Fruit fly (Drosophila melanogaster) whole organism, embryonic: ENCODE data around the gene mRpS11.

ENCODE experiments used
- B-H1 ChIP-seq: fragments of 200-800 bp; sonication (Bioruptor generic); IDR thresholded peaks from 3 replicates; pipeline ENCODE4 v1.3.6; 2022; ENCODE audit warnings: missing biosample characterization, missing genetic modification characterization
- Blimp-1 ChIP-seq: fragments of 200-800 bp; sonication (Bioruptor generic); optimal IDR thresholded peaks from 3 replicates; lab custom pipeline; 2018; ENCODE audit warnings: missing biosample characterization, missing genetic modification characterization, mild to moderate bottlenecking, moderate library complexity, missing genetic modification reagents
- CG1024 ChIP-seq: fragments of 200-800 bp; sonication (Bioruptor generic); IDR thresholded peaks from 2 replicates; pipeline ENCODE4 v1.3.6; 2022; ENCODE audit warnings: missing biosample characterization, missing genetic modification characterization
- CG10959 ChIP-seq: fragments of 200-800 bp; sonication (Bioruptor generic); IDR thresholded peaks from 2 replicates; pipeline ENCODE4 v1.3.6; 2022; ENCODE audit warnings: missing biosample characterization, missing genetic modification characterization
- CG11504 ChIP-seq: fragments of 200-800 bp; sonication (Bioruptor generic); optimal IDR thresholded peaks from 3 replicates; lab custom pipeline; 2019; ENCODE audit warnings: missing biosample characterization, mild to moderate bottlenecking, missing genetic modification characterization, moderate library complexity
- CG11695 ChIP-seq: fragments of 200-800 bp; sonication (Bioruptor generic); IDR thresholded peaks from 3 replicates; pipeline ENCODE4 v1.3.6; 2022; ENCODE audit warnings: missing biosample characterization, missing genetic modification characterization
- CG12659 ChIP-seq: fragments of 200-800 bp; sonication (Bioruptor generic); optimal IDR thresholded peaks from 3 replicates; lab custom pipeline; 2017; ENCODE audit warnings: mild to moderate bottlenecking, missing biosample characterization, missing genetic modification reagents, missing genetic modification characterization
- CG12942 ChIP-seq: fragments of 200-800 bp; sonication (Bioruptor generic); optimal IDR thresholded peaks from 3 replicates; lab custom pipeline; 2016; ENCODE audit warnings: missing biosample characterization, missing genetic modification characterization
- CG14667 ChIP-seq: fragments of 200-800 bp; sonication (Bioruptor generic); IDR thresholded peaks from 2 replicates; pipeline ENCODE4 v1.3.6; 2022; ENCODE audit warnings: missing biosample characterization, missing genetic modification characterization
- CG14965 ChIP-seq: fragments of 200-800 bp; sonication (Bioruptor generic); optimal IDR thresholded peaks from 2 replicates; lab custom pipeline; 2016; ENCODE audit warnings: missing biosample characterization, missing genetic modification characterization, borderline replicate concordance
- CG1602 ChIP-seq: fragments of 200-800 bp; sonication (Bioruptor generic); optimal IDR thresholded peaks from 3 replicates; lab custom pipeline; 2016; ENCODE audit warnings: missing biosample characterization, missing genetic modification characterization
- CG17829 ChIP-seq: fragments of 200-800 bp; optimal IDR thresholded peaks from 2 replicates; lab custom pipeline; 2019; ENCODE audit warnings: missing biosample characterization, mild to moderate bottlenecking, missing genetic modification characterization, moderate library complexity
- CG18476 ChIP-seq: fragments of 200-800 bp; sonication (Bioruptor generic); optimal IDR thresholded peaks from 2 replicates; lab custom pipeline; 2016; ENCODE audit warnings: missing biosample characterization, mild to moderate bottlenecking, missing genetic modification characterization
- CG18619 ChIP-seq: fragments of 200-800 bp; sonication (Bioruptor generic); optimal IDR thresholded peaks from 3 replicates; lab custom pipeline; 2017; ENCODE audit warnings: missing biosample characterization, mild to moderate bottlenecking, missing genetic modification characterization
- CG2712 ChIP-seq: fragments of 200-800 bp; optimal IDR thresholded peaks from 3 replicates; lab custom pipeline; 2019; ENCODE audit warnings: missing biosample characterization, mild to moderate bottlenecking, missing genetic modification characterization, moderate library complexity
- CG30020 ChIP-seq: fragments of 200-800 bp; optimal IDR thresholded peaks from 2 replicates; lab custom pipeline; 2019; ENCODE audit warnings: missing biosample characterization, mild to moderate bottlenecking, missing genetic modification characterization, moderate library complexity
- CG30431 ChIP-seq: fragments of 200-800 bp; sonication (Bioruptor generic); optimal IDR thresholded peaks from 2 replicates; lab custom pipeline; 2017; ENCODE audit warnings: missing biosample characterization, missing genetic modification characterization
- CG6272 ChIP-seq: fragments of 200-800 bp; sonication (Bioruptor generic); IDR thresholded peaks from 2 replicates; pipeline ENCODE4 v1.3.6; 2022; ENCODE audit warnings: missing biosample characterization, missing genetic modification characterization
- CG6654 ChIP-seq: fragments of 200-800 bp; sonication (Bioruptor generic); optimal IDR thresholded peaks from 2 replicates; lab custom pipeline; 2017; ENCODE audit warnings: missing biosample characterization, mild to moderate bottlenecking, missing genetic modification characterization
- CG6854 ChIP-seq: fragments of 200-800 bp; sonication (Bioruptor generic); optimal IDR thresholded peaks from 3 replicates; lab custom pipeline; 2017; ENCODE audit warnings: missing biosample characterization, mild to moderate bottlenecking, missing genetic modification characterization
- CG7786 ChIP-seq: fragments of 200-800 bp; sonication (Bioruptor generic); optimal IDR thresholded peaks from 2 replicates; lab custom pipeline; 2016; ENCODE audit warnings: missing biosample characterization, missing genetic modification characterization
- CG8089 ChIP-seq: fragments of 200-800 bp; sonication (Bioruptor generic); optimal IDR thresholded peaks from 3 replicates; lab custom pipeline; 2016; ENCODE audit warnings: missing biosample characterization, missing genetic modification characterization
- CG8359 ChIP-seq: fragments of 200-800 bp; sonication (Bioruptor generic); optimal IDR thresholded peaks from 2 replicates; lab custom pipeline; 2017; ENCODE audit warnings: missing biosample characterization, mild to moderate bottlenecking, missing genetic modification characterization, borderline replicate concordance
- Dfd ChIP-seq, 2 experiments: fragments of >200 bp; optimal IDR thresholded peaks; 2 replicates each; lab custom pipeline; 2017; ENCODE audit warnings: missing biosample characterization in 2 of 2, missing genetic modification characterization in 2 of 2
- Drgx ChIP-seq: fragments of 200-800 bp; sonication (Bioruptor generic); IDR thresholded peaks from 2 replicates; pipeline ENCODE4 v1.3.6; 2022; ENCODE audit warnings: missing biosample characterization, missing genetic modification characterization
- Gsc ChIP-seq: fragments of 200-800 bp; sonication (Bioruptor generic); IDR thresholded peaks from 2 replicates; pipeline ENCODE4 v1.3.6; 2022; ENCODE audit warnings: missing biosample characterization, missing genetic modification characterization
- MBD-R2 ChIP-seq: fragments of 200-800 bp; sonication (Bioruptor generic); IDR thresholded peaks from 2 replicates; pipeline ENCODE4 v1.3.6; 2022; ENCODE audit warnings: missing biosample characterization, missing genetic modification characterization
- Myb ChIP-seq: fragments of 200-800 bp; sonication (Bioruptor generic); optimal IDR thresholded peaks from 2 replicates; lab custom pipeline; 2016; ENCODE audit warnings: missing biosample characterization, missing genetic modification characterization
- Oli ChIP-seq: fragments of 200-800 bp; sonication (Bioruptor generic); optimal IDR thresholded peaks from 2 replicates; lab custom pipeline; 2018; ENCODE audit warnings: missing biosample characterization, mild to moderate bottlenecking, missing genetic modification characterization, moderate library complexity
- Rx ChIP-seq: fragments of 200-800 bp; sonication (Bioruptor generic); IDR thresholded peaks from 2 replicates; pipeline ENCODE4 v1.3.6; 2022; ENCODE audit warnings: missing biosample characterization, missing genetic modification characterization
- Sin3A ChIP-seq: fragments of >200 bp; optimal IDR thresholded peaks from 2 replicates; lab custom pipeline; 2018
- Tbp ChIP-seq: fragments of >200 bp; optimal IDR thresholded peaks from 2 replicates; lab custom pipeline; 2018; ENCODE audit warnings: missing biosample characterization, missing genetic modification characterization
- Xrp1 ChIP-seq: fragments of 200-800 bp; sonication (Bioruptor generic); IDR thresholded peaks from 2 replicates; pipeline ENCODE4 v1.3.6; 2022; ENCODE audit warnings: missing biosample characterization, missing genetic modification characterization
- bsh ChIP-seq, 2 experiments: fragments of 200-800 bp; sonication (Bioruptor generic); optimal IDR thresholded peaks; 2 replicates each; lab custom pipeline; 2017 to 2018; ENCODE audit warnings: mild to moderate bottlenecking in 2 of 2, missing biosample characterization in 2 of 2, missing genetic modification characterization in 2 of 2, moderate library complexity in 1 of 2
- caup ChIP-seq: fragments of 200-800 bp; sonication (Bioruptor generic); optimal IDR thresholded peaks from 3 replicates; lab custom pipeline; 2017; ENCODE audit warnings: missing biosample characterization, mild to moderate bottlenecking, missing genetic modification characterization, moderate library complexity; ENCODE audit not compliant: severe bottlenecking
- cg ChIP-seq: fragments of 200-800 bp; sonication (Bioruptor generic); optimal IDR thresholded peaks from 3 replicates; lab custom pipeline; 2019; ENCODE audit warnings: missing biosample characterization, mild to moderate bottlenecking, missing genetic modification characterization, moderate library complexity
- crp ChIP-seq, 2 experiments: fragments of 200-800 bp; sonication (Bioruptor generic); optimal IDR thresholded peaks; 2 replicates in 1 of 2; 3 replicates in 1 of 2; lab custom pipeline; 2017; ENCODE audit warnings: missing biosample characterization in 2 of 2, missing genetic modification characterization in 2 of 2, mild to moderate bottlenecking in 1 of 2, moderate library complexity in 1 of 2
- dati ChIP-seq: fragments of 200-800 bp; sonication (Bioruptor generic); IDR thresholded peaks from 2 replicates; pipeline ENCODE4 v1.3.6; 2022; ENCODE audit warnings: missing biosample characterization, missing genetic modification characterization
- dmrt11E ChIP-seq: fragments of 200-800 bp; sonication (Bioruptor generic); optimal IDR thresholded peaks from 3 replicates; lab custom pipeline; 2018; ENCODE audit warnings: missing biosample characterization, mild to moderate bottlenecking, missing genetic modification characterization, moderate library complexity
- eve ChIP-seq, 2 experiments: fragments of >200 bp; optimal IDR thresholded peaks; 2 replicates each; lab custom pipeline; 2017; ENCODE audit warnings: missing biosample characterization in 2 of 2, missing genetic modification characterization in 2 of 2
- gcm2 ChIP-seq: fragments of 200-800 bp; sonication (Bioruptor generic); optimal IDR thresholded peaks from 2 replicates; lab custom pipeline; 2016; ENCODE audit warnings: missing biosample characterization, missing genetic modification characterization
- gfzf ChIP-seq: fragments of 200-800 bp; sonication (Bioruptor generic); optimal IDR thresholded peaks from 2 replicates; lab custom pipeline; 2016; ENCODE audit warnings: missing biosample characterization, mild to moderate bottlenecking, missing genetic modification characterization, moderate library complexity
- luna ChIP-seq: fragments of 200-800 bp; sonication (Bioruptor generic); optimal IDR thresholded peaks from 2 replicates; lab custom pipeline; 2016; ENCODE audit warnings: missing biosample characterization, missing genetic modification characterization
- odd ChIP-seq: fragments of 200-800 bp; sonication (Bioruptor generic); optimal IDR thresholded peaks from 2 replicates; lab custom pipeline; 2017; ENCODE audit warnings: missing biosample characterization, mild to moderate bottlenecking, missing genetic modification characterization
- pan ChIP-seq, 4 experiments: fragments of >200 bp in 3 of 4; fragments of 200-800 bp in 1 of 4; sonication (Bioruptor generic) in 1 of 4; optimal IDR thresholded peaks in 3 of 4; IDR thresholded peaks in 1 of 4; 2 replicates each; pipeline versions ENCODE4 v1.3.6 to Lab custom; 2017 to 2022; ENCODE audit warnings: missing biosample characterization in 2 of 4, missing genetic modification characterization in 2 of 4, mixed read lengths in 1 of 4
- pb ChIP-seq: fragments of 200-800 bp; sonication (Bioruptor generic); optimal IDR thresholded peaks from 3 replicates; lab custom pipeline; 2016; ENCODE audit warnings: missing biosample characterization, missing genetic modification characterization
- rib ChIP-seq: fragments of 200-800 bp; sonication (Bioruptor generic); IDR thresholded peaks from 2 replicates; pipeline ENCODE4 v1.3.6; 2022; ENCODE audit warnings: missing biosample characterization, missing genetic modification characterization
- sd ChIP-seq: fragments of 200-800 bp; sonication (Bioruptor generic); optimal IDR thresholded peaks from 3 replicates; lab custom pipeline; 2018; ENCODE audit warnings: missing biosample characterization, mild to moderate bottlenecking, missing genetic modification characterization, moderate library complexity
- tin ChIP-seq: fragments of 200-800 bp; sonication (Bioruptor generic); optimal IDR thresholded peaks from 3 replicates; lab custom pipeline; 2016; ENCODE audit warnings: missing biosample characterization, missing genetic modification characterization
- tna ChIP-seq: fragments of 200-800 bp; sonication (Bioruptor generic); IDR thresholded peaks from 2 replicates; pipeline ENCODE4 v1.3.6; 2022; ENCODE audit warnings: missing biosample characterization, missing genetic modification characterization; ENCODE audit not compliant: partially characterized antibody
- vnd ChIP-seq: fragments of 200-800 bp; sonication (Bioruptor generic); IDR thresholded peaks from 3 replicates; pipeline ENCODE4 v1.3.6; 2022; ENCODE audit warnings: missing biosample characterization, missing genetic modification characterization; ENCODE audit not compliant: partially characterized antibody

Gene mRpS11

DNA sequence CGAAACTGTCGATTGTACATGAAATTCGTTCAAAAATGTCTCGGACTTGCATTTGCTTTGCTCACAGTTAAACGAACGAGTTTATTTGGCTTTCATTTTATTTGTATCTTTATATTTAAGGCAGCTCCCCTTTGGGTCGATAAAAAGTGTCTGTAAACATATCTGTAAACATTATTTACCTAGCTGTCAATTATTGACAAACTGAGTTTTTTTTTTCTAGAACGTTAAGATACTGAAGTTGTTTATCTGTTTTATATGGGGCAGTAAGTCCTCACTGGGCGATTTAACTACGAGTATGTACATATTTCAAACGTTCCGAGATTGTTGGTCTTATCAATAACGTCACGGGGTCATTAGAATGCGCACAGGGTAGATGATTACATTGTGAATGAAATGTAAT lies 43.1 kb downstream of the mRpS11 start (continued):
- peak; percentile 18 for TF ChIP-seq CG18619 (GFP tag; lab: Kevin White, UChicago)
- no peak for TF ChIP-seq B-H1 (GFP tag; lab: Robert Waterston, UW)
- no peak for TF ChIP-seq Gsc (GFP tag; lab: Robert Waterston, UW)
- TF ChIP-seq Xrp1 (GFP tag; lab: Robert Waterston, UW): no peak
- TF ChIP-seq Sin3A: no peak
- no peak for TF ChIP-seq CG6654
- no peak for TF ChIP-seq Drgx
- no peak for TF ChIP-seq MBD-R2 (GFP tag; lab: Robert Waterston, UW)
- no peak for TF ChIP-seq CG10959 (GFP tag; lab: Robert Waterston, UW)
- no peak for TF ChIP-seq CG30431 (GFP tag; lab: Kevin White, UChicago)
- TF ChIP-seq Myb (GFP tag; lab: Kevin White, UChicago): no peak
- no peak for TF ChIP-seq Oli (tag; lab: Kevin White, UChicago)
- no peak for TF ChIP-seq Rx (GFP tag; lab: Robert Waterston, UW)
- no peak for TF ChIP-seq CG1024
- no peak for TF ChIP-seq Dfd (GFP tag; optimal IDR thresholded peaks at IDR 0.05; lab: Kevin White, UChicago)
- TF ChIP-seq CG2712 (tag; lab: Kevin White, UChicago): peak; percentile 40
- TF ChIP-seq CG12659: no peak
- peak; percentile 57 for TF ChIP-seq odd (GFP tag; lab: Kevin White, UChicago)
- TF ChIP-seq gfzf: no peak
- TF ChIP-seq CG8089: no peak
- TF ChIP-seq vnd: no peak
- no peak for TF ChIP-seq cg (GFP tag; lab: Kevin White, UChicago)
- TF ChIP-seq CG6854 (GFP tag; lab: Kevin White, UChicago): peak; percentile 31
- no peak for TF ChIP-seq CG1602
- TF ChIP-seq CG6272: no peak
- TF ChIP-seq gcm2 (GFP tag; lab: Kevin White, UChicago): no peak
- TF ChIP-seq CG12942 (GFP tag; lab: Kevin White, UChicago): no peak
- TF ChIP-seq Tbp (GFP tag; lab: Kevin White, UChicago): no peak
- TF ChIP-seq CG11504 (tag; lab: Kevin White, UChicago): no peak
- TF ChIP-seq Blimp-1 (GFP tag; lab: Kevin White, UChicago): peak; percentile 15
- TF ChIP-seq dati: no peak
- peak; percentile 32 for TF ChIP-seq sd (tag; lab: Kevin White, UChicago)
- TF ChIP-seq CG11695 (GFP tag; lab: Robert Waterston, UW): peak; percentile 15; the same call in 1 of the 3 replicates
- TF ChIP-seq tin (GFP tag; lab: Kevin White, UChicago): no peak
- TF ChIP-seq CG18476: no peak
- no peak for TF ChIP-seq tna (GFP tag; lab: Robert Waterston, UW)
- TF ChIP-seq caup: peak; percentile 51
- TF ChIP-seq pan (optimal IDR thresholded peaks at IDR 0.05; lab: Kevin White, UChicago): no peak
- no peak for TF ChIP-seq pan (GFP tag; optimal IDR thresholded peaks at IDR 0.05 in 1 of 2, IDR thresholded peaks at IDR 0.05 in 1 of 2)
- TF ChIP-seq CG17829: no peak
- TF ChIP-seq crp (GFP tag; optimal IDR thresholded peaks at IDR 0.05; lab: Kevin White, UChicago): no peak
- TF ChIP-seq pb (GFP tag; lab: Kevin White, UChicago): no peak
- no peak for TF ChIP-seq CG30020 (tag; lab: Kevin White, UChicago)
- TF ChIP-seq CG7786 (GFP tag; lab: Kevin White, UChicago): no peak
- no peak for TF ChIP-seq dmrt11E (tag; lab: Kevin White, UChicago)
- no peak for TF ChIP-seq rib (GFP tag; lab: Robert Waterston, UW)
- TF ChIP-seq eve (GFP tag; optimal IDR thresholded peaks at IDR 0.05; lab: Kevin White, UChicago): no peak
- TF ChIP-seq CG8359 (GFP tag; lab: Kevin White, UChicago): no peak
- TF ChIP-seq CG14965: no peak
- TF ChIP-seq luna (GFP tag; lab: Kevin White, UChicago): no peak
- TF ChIP-seq bsh (GFP tag; optimal IDR thresholded peaks at IDR 0.05; lab: Kevin White, UChicago): no peak
- TF ChIP-seq CG14667 (GFP tag; lab: Robert Waterston, UW): no peak
